Fruit fly (Drosophila melanogaster) whole organism, embryonic: ENCODE measurements around the gene CG43799.

Experiments
- Atf-2 ChIP-seq: fragments of 200-800 bp; sonication (Bioruptor generic); optimal IDR thresholded peaks from 2 replicates; lab custom pipeline; 2016; ENCODE audit warnings: missing biosample characterization, missing genetic modification characterization
- CG10959 ChIP-seq: fragments of 200-800 bp; sonication (Bioruptor generic); IDR thresholded peaks from 2 replicates; pipeline ENCODE4 v1.3.6; 2022; ENCODE audit warnings: missing biosample characterization, missing genetic modification characterization
- CG10979 ChIP-seq: fragments of 200-800 bp; sonication (Bioruptor generic); optimal IDR thresholded peaks from 2 replicates; lab custom pipeline; 2018; ENCODE audit warnings: missing biosample characterization, mild to moderate bottlenecking, missing genetic modification characterization, moderate library complexity
- CG12769 ChIP-seq: fragments of 200-800 bp; sonication (Bioruptor generic); optimal IDR thresholded peaks from 2 replicates; lab custom pipeline; 2019; ENCODE audit warnings: missing biosample characterization, mild to moderate bottlenecking, missing genetic modification characterization, moderate library complexity
- CG13775 ChIP-seq: fragments of 200-800 bp; sonication (Bioruptor generic); optimal IDR thresholded peaks from 3 replicates; lab custom pipeline; 2017; ENCODE audit warnings: missing biosample characterization, mild to moderate bottlenecking, missing genetic modification characterization
- CG14014 ChIP-seq: fragments of 200-800 bp; sonication (Bioruptor generic); IDR thresholded peaks from 2 replicates; pipeline ENCODE4 v1.3.6; 2022; ENCODE audit warnings: missing biosample characterization, missing genetic modification characterization
- CG1602 ChIP-seq: fragments of 200-800 bp; sonication (Bioruptor generic); optimal IDR thresholded peaks from 3 replicates; lab custom pipeline; 2016; ENCODE audit warnings: missing biosample characterization, missing genetic modification characterization
- CG2116 ChIP-seq: fragments of 200-800 bp; sonication (Bioruptor generic); optimal IDR thresholded peaks from 3 replicates; lab custom pipeline; 2018; ENCODE audit warnings: missing biosample characterization, mild to moderate bottlenecking, missing genetic modification characterization
- CG2129 ChIP-seq: fragments of 200-800 bp; sonication (Bioruptor generic); IDR thresholded peaks from 2 replicates; pipeline ENCODE4 v1.3.6; 2022; ENCODE audit warnings: missing biosample characterization, missing genetic modification characterization; ENCODE audit not compliant: partially characterized antibody
- CG30431 ChIP-seq: fragments of 200-800 bp; sonication (Bioruptor generic); optimal IDR thresholded peaks from 2 replicates; lab custom pipeline; 2017; ENCODE audit warnings: missing biosample characterization, missing genetic modification characterization
- CG32772 ChIP-seq: fragments of 200-800 bp; sonication (Bioruptor generic); IDR thresholded peaks from 2 replicates; pipeline ENCODE4 v1.3.6; 2022; ENCODE audit warnings: missing biosample characterization, missing genetic modification characterization
- CG3281 ChIP-seq: fragments of 200-800 bp; sonication (Bioruptor generic); optimal IDR thresholded peaks from 3 replicates; lab custom pipeline; 2017; ENCODE audit warnings: missing biosample characterization, mild to moderate bottlenecking, missing genetic modification characterization
- CG3838 ChIP-seq: fragments of 200-800 bp; sonication (Bioruptor generic); optimal IDR thresholded peaks from 3 replicates; lab custom pipeline; 2016; ENCODE audit warnings: missing biosample characterization, missing genetic modification characterization
- CG7745 ChIP-seq: fragments of 200-800 bp; sonication (Bioruptor generic); optimal IDR thresholded peaks from 2 replicates; lab custom pipeline; 2018; ENCODE audit warnings: missing biosample characterization, mild to moderate bottlenecking, missing genetic modification characterization, moderate library complexity
- CG7928 ChIP-seq: fragments of 200-800 bp; sonication (Bioruptor generic); optimal IDR thresholded peaks from 2 replicates; lab custom pipeline; 2017; ENCODE audit warnings: missing biosample characterization, mild to moderate bottlenecking, missing genetic modification characterization
- CG7963 ChIP-seq: fragments of 200-800 bp; sonication (Bioruptor generic); IDR thresholded peaks from 3 replicates; pipeline ENCODE4 v1.3.6; 2022; ENCODE audit warnings: missing biosample characterization, missing genetic modification characterization; ENCODE audit not compliant: partially characterized antibody
- CG7987 ChIP-seq: fragments of 200-800 bp; sonication (Bioruptor generic); optimal IDR thresholded peaks from 2 replicates; lab custom pipeline; 2018; ENCODE audit warnings: missing biosample characterization, mild to moderate bottlenecking, missing genetic modification characterization, moderate library complexity
- CG9817 ChIP-seq: fragments of 200-800 bp; sonication (Bioruptor generic); optimal IDR thresholded peaks from 2 replicates; lab custom pipeline; 2018; ENCODE audit warnings: missing biosample characterization, mild to moderate bottlenecking, missing genetic modification characterization, moderate library complexity
- Camta ChIP-seq: fragments of 200-800 bp; sonication (Bioruptor generic); optimal IDR thresholded peaks from 2 replicates; lab custom pipeline; 2016; ENCODE audit warnings: missing biosample characterization, missing genetic modification characterization
- CrebB ChIP-seq: fragments of 200-800 bp; sonication (Bioruptor generic); optimal IDR thresholded peaks from 3 replicates; lab custom pipeline; 2018; ENCODE audit warnings: missing biosample characterization, mild to moderate bottlenecking, missing genetic modification characterization
- Deaf1 ChIP-seq: fragments of 200-800 bp; optimal IDR thresholded peaks from 3 replicates; lab custom pipeline; 2019; ENCODE audit warnings: missing biosample characterization, mild to moderate bottlenecking, missing genetic modification characterization, moderate library complexity
- Dfd ChIP-seq, 2 experiments: fragments of >200 bp; optimal IDR thresholded peaks; 2 replicates each; lab custom pipeline; 2017; ENCODE audit warnings: missing biosample characterization in 2 of 2, missing genetic modification characterization in 2 of 2
- Max ChIP-seq: fragments of 200-800 bp; sonication (Bioruptor generic); optimal IDR thresholded peaks from 2 replicates; lab custom pipeline; 2016; ENCODE audit warnings: missing biosample characterization, mild to moderate bottlenecking, missing genetic modification characterization
- Med ChIP-seq: fragments of 200-800 bp; sonication (Bioruptor generic); peaks from one replicate; lab custom pipeline; 2016; ENCODE audit warnings: missing biosample characterization, missing genetic modification characterization, mild to moderate bottlenecking, inconsistent platforms, moderate library complexity
- TFAM ChIP-seq: fragments of 200-800 bp; sonication (Bioruptor generic); optimal IDR thresholded peaks from 2 replicates; lab custom pipeline; 2017; ENCODE audit warnings: missing biosample characterization, missing genetic modification characterization, inconsistent platforms
- Trl ChIP-seq, 3 experiments: fragments of >200 bp in 2 of 3; fragments of 200-800 bp in 1 of 3; sonication (Bioruptor generic) in 1 of 3; optimal IDR thresholded peaks; 2 replicates in 1 of 3; 3 replicates in 2 of 3; lab custom pipeline; 2016 to 2017; ENCODE audit warnings: missing biosample characterization in 1 of 3, missing genetic modification characterization in 1 of 3
- Vsx1 ChIP-seq: fragments of 200-800 bp; sonication (Bioruptor generic); optimal IDR thresholded peaks from 2 replicates; lab custom pipeline; 2017; ENCODE audit warnings: missing biosample characterization, mild to moderate bottlenecking, missing genetic modification characterization, missing genetic modification reagents
- aop ChIP-seq: fragments of 200-800 bp; sonication (Bioruptor generic); IDR thresholded peaks from 2 replicates; pipeline ENCODE4 v1.3.6; 2022; ENCODE audit warnings: missing biosample characterization, missing genetic modification characterization
- cas ChIP-seq: fragments of 200-800 bp; sonication (Bioruptor generic); IDR thresholded peaks from 2 replicates; pipeline ENCODE4 v1.3.6; 2022; ENCODE audit warnings: missing biosample characterization, missing genetic modification characterization
- dimm ChIP-seq: fragments of 200-800 bp; sonication (Bioruptor generic); IDR thresholded peaks from 2 replicates; pipeline ENCODE4 v1.3.6; 2022; ENCODE audit warnings: missing biosample characterization, missing genetic modification characterization
- dpn ChIP-seq, 2 experiments: fragments of 200-800 bp; sonication (Bioruptor generic); optimal IDR thresholded peaks; 3 replicates each; lab custom pipeline; 2016; ENCODE audit warnings: missing biosample characterization in 2 of 2, missing genetic modification characterization in 2 of 2
- exex ChIP-seq: fragments of 200-800 bp; sonication (Bioruptor generic); optimal IDR thresholded peaks from 4 replicates; lab custom pipeline; 2018; ENCODE audit warnings: missing biosample characterization, mild to moderate bottlenecking, missing genetic modification characterization, moderate library complexity
- fd102C ChIP-seq: fragments of 200-800 bp; sonication (Bioruptor generic); optimal IDR thresholded peaks from 2 replicates; lab custom pipeline; 2018; ENCODE audit warnings: missing biosample characterization, mild to moderate bottlenecking, missing genetic modification characterization, moderate library complexity
- ftz-f1 ChIP-seq: fragments of 200-800 bp; sonication (Bioruptor generic); optimal IDR thresholded peaks from 2 replicates; lab custom pipeline; 2016; ENCODE audit warnings: missing biosample characterization, missing genetic modification characterization
- jigr1 ChIP-seq: fragments of 200-800 bp; sonication (Bioruptor generic); IDR thresholded peaks from 3 replicates; pipeline ENCODE4 v1.3.6; 2022; ENCODE audit warnings: missing biosample characterization, missing genetic modification characterization
- jing ChIP-seq: fragments of 200-800 bp; sonication (Bioruptor generic); optimal IDR thresholded peaks from 2 replicates; lab custom pipeline; 2018; ENCODE audit warnings: missing biosample characterization, mild to moderate bottlenecking, missing genetic modification characterization
- maf-S ChIP-seq: fragments of 200-800 bp; sonication (Bioruptor generic); optimal IDR thresholded peaks from 2 replicates; lab custom pipeline; 2016; ENCODE audit warnings: missing biosample characterization, missing genetic modification characterization
- nerfin-2 ChIP-seq: fragments of 200-800 bp; sonication (Bioruptor generic); IDR thresholded peaks from 2 replicates; pipeline ENCODE4 v1.3.6; 2022; ENCODE audit warnings: missing biosample characterization, missing genetic modification characterization; ENCODE audit not compliant: partially characterized antibody
- nmo ChIP-seq: fragments of 200-800 bp; sonication (Bioruptor generic); optimal IDR thresholded peaks from 2 replicates; lab custom pipeline; 2018; ENCODE audit warnings: missing biosample characterization, mild to moderate bottlenecking, missing genetic modification characterization, moderate library complexity
- p53 ChIP-seq: fragments of 200-800 bp; sonication (Bioruptor generic); optimal IDR thresholded peaks from 2 replicates; lab custom pipeline; 2016; ENCODE audit warnings: missing biosample characterization, missing genetic modification characterization
- pho ChIP-seq: fragments of 200-800 bp; sonication (Bioruptor generic); optimal IDR thresholded peaks from 2 replicates; lab custom pipeline; 2016; ENCODE audit warnings: missing biosample characterization, missing genetic modification characterization
- pita ChIP-seq: fragments of 200-800 bp; sonication (Bioruptor generic); optimal IDR thresholded peaks from 2 replicates; lab custom pipeline; 2017; ENCODE audit warnings: missing biosample characterization, mild to moderate bottlenecking, missing genetic modification characterization
- sens ChIP-seq: fragments of 200-800 bp; sonication (Bioruptor generic); peaks from one replicate; lab custom pipeline; 2016; ENCODE audit warnings: missing biosample characterization, missing genetic modification characterization
- sob ChIP-seq: fragments of 200-800 bp; sonication (Bioruptor generic); IDR thresholded peaks from 2 replicates; pipeline ENCODE4 v1.3.6; 2022; ENCODE audit warnings: missing biosample characterization, missing genetic modification characterization
- unc-4 ChIP-seq: fragments of 200-800 bp; sonication (Bioruptor generic); IDR thresholded peaks from 2 replicates; pipeline ENCODE4 v1.3.6; 2022; ENCODE audit warnings: missing biosample characterization, missing genetic modification characterization; ENCODE audit not compliant: partially characterized antibody
- unpg ChIP-seq: fragments of 200-800 bp; sonication (Bioruptor generic); optimal IDR thresholded peaks from 3 replicates; lab custom pipeline; 2018; ENCODE audit warnings: missing biosample characterization, mild to moderate bottlenecking, missing genetic modification characterization, moderate library complexity
- vnd ChIP-seq: fragments of 200-800 bp; sonication (Bioruptor generic); IDR thresholded peaks from 3 replicates; pipeline ENCODE4 v1.3.6; 2022; ENCODE audit warnings: missing biosample characterization, missing genetic modification characterization; ENCODE audit not compliant: partially characterized antibody
- vvl ChIP-seq: fragments of 200-800 bp; sonication (Bioruptor generic); IDR thresholded peaks from 2 replicates; pipeline ENCODE4 v1.3.6; 2022; ENCODE audit warnings: missing biosample characterization, missing genetic modification characterization
- yki ChIP-seq: fragments of >200 bp; optimal IDR thresholded peaks from 3 replicates; lab custom pipeline; 2018
- zen ChIP-seq: fragments of 200-800 bp; sonication (Bioruptor generic); optimal IDR thresholded peaks from 3 replicates; lab custom pipeline; 2018; ENCODE audit warnings: missing biosample characterization, mild to moderate bottlenecking, missing genetic modification characterization, moderate library complexity
- zf30C ChIP-seq: fragments of 200-800 bp; sonication (Bioruptor generic); optimal IDR thresholded peaks from 3 replicates; lab custom pipeline; 2018; ENCODE audit warnings: missing biosample characterization, mild to moderate bottlenecking, missing genetic modification characterization

The CG43799 gene

dm6 chr2L:7204172-7204482, 23.4 kb upstream of the CG43799 start, which contains the start of gene CG4502 (continued):
- TF ChIP-seq CG30431 (no peak), CG2129 (GFP tag; lab: Robert Waterston, UW) (peak; percentile 99), nerfin-2 (peak; percentile 99), CG3838 (GFP tag; lab: Kevin White, UChicago) (no peak), Vsx1 (GFP tag; lab: Kevin White, UChicago) (no peak), Dfd (GFP tag; optimal IDR thresholded peaks at IDR 0.05; lab: Kevin White, UChicago) (no peak), unc-4 (GFP tag; lab: Robert Waterston, UW) (peak; percentile 99), zf30C (peak; percentile 98), CG7987 (GFP tag; lab: Kevin White, UChicago) (peak; percentile 15), zen (peak; percentile 36), CG7745 (tag; lab: Kevin White, UChicago) (no peak), p53 (GFP tag; lab: Kevin White, UChicago) (peak; percentile 45), Atf-2 (no peak), sob (GFP tag; lab: Robert Waterston, UW) (peak; percentile 77), sens (GFP tag; lab: Kevin White, UChicago) (peak; percentile 61), pita (GFP tag; lab: Kevin White, UChicago) (peak; percentile 68), TFAM (GFP tag; lab: Kevin White, UChicago) (no peak), cas (GFP tag; lab: Robert Waterston, UW) (no peak), CG12769 (tag; lab: Kevin White, UChicago) (peak; percentile 52), ftz-f1 (GFP tag; lab: Kevin White, UChicago) (no peak), Camta (GFP tag; lab: Kevin White, UChicago) (peak; percentile 12), CG1602 (GFP tag; lab: Kevin White, UChicago) (no peak), CG32772 (GFP tag; lab: Robert Waterston, UW) (no peak), vnd (GFP tag; lab: Robert Waterston, UW) (peak; percentile 99), CG7928 (GFP tag; lab: Kevin White, UChicago) (peak; percentile 20), aop (GFP tag; lab: Robert Waterston, UW) (no peak), CG2116 (GFP tag; lab: Kevin White, UChicago) (peak; percentile 84), CrebB (tag; lab: Kevin White, UChicago) (peak; percentile 45), jigr1 (GFP tag; lab: Robert Waterston, UW) (no peak), maf-S (GFP tag; lab: Kevin White, UChicago) (peak; percentile 7), pho (GFP tag; lab: Kevin White, UChicago) (peak; percentile 30), CG9817 (tag; lab: Kevin White, UChicago) (peak; percentile 14), yki (lab: Kevin White, UChicago) (no peak), CG14014 (GFP tag; lab: Robert Waterston, UW) (no peak), unpg (peak; percentile 6), nmo (GFP tag; lab: Kevin White, UChicago) (peak; percentile 68), vvl (GFP tag; lab: Robert Waterston, UW) (peak; percentile 52), Trl (optimal IDR thresholded peaks at IDR 0.05; lab: Kevin White, UChicago) (no peak), Trl (GFP tag; optimal IDR thresholded peaks at IDR 0.05; lab: Kevin White, UChicago) (peak; percentile 36), exex (tag; lab: Kevin White, UChicago) (no peak), Deaf1 (peak; percentile 6), CG10959 (no peak), Max (peak; percentile 11), CG7963 (GFP tag; lab: Robert Waterston, UW) (peak; percentile 99), jing (no peak), CG3281 (GFP tag; lab: Kevin White, UChicago) (no peak), CG13775 (no peak), dpn (GFP tag; optimal IDR thresholded peaks at IDR 0.05; lab: Kevin White, UChicago) (peak; percentile 39 to 57), dimm (GFP tag; lab: Robert Waterston, UW) (no peak), Med (GFP tag; lab: Kevin White, UChicago) (peak; percentile 91), fd102C (GFP tag; lab: Kevin White, UChicago) (no peak), CG10979 (tag; lab: Kevin White, UChicago) (no peak)
